Worm (Caenorhabditis elegans): Measurements from ENCODE around the gene srg-46.
A peak's percentile ranks its signal among the peaks of the same experiment; 100 is the strongest.

DNA sequence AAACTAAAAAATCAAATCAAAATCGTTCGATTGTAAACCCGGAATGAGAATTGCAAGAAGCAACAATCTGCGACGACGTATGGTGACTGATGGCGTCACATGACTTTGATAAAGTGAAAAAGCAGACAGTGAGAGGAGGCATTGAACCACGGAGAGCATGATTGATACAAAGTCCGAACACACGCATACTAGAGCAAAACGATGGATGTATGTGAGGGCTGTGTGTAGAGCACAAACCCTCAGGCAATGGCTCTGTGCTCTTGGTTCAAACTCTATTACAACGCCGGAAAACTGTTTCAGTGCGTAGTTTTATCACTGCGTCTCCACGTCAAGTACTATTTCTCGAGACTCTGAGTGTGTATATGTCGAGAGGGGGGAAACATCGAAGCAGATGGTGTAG is 39.0 kb downstream of the srg-46 start:
- TF ChIP-seq F52B5.7 (tag; optimal IDR thresholded peaks at IDR 0.05) (no peak), B0035.1 (tag; optimal IDR thresholded peaks at IDR 0.05) (no peak), him-1 (tag; optimal IDR thresholded peaks at IDR 0.05) (no peak), snpc-4 (GFP tag; optimal IDR thresholded peaks at IDR 0.05) (no peak), snpc-4 (tag; optimal IDR thresholded peaks at IDR 0.05) (no peak), xnd-1 (tag; optimal IDR thresholded peaks at IDR 0.05) (no peak), somi-1 (GFP tag; optimal IDR thresholded peaks at IDR 0.05) (peak; percentile 24), unc-62 (GFP tag; optimal IDR thresholded peaks at IDR 0.05) (no peak)
